Worm (Caenorhabditis elegans) whole organism, L1 larva: Measurements from ENCODE around the gene sbds-1.
A peak's percentile ranks its signal among the peaks of the same experiment; 100 is the strongest.

Experiments
- C04F5.9 ChIP-seq: sonication (generic microtip); optimal IDR thresholded peaks from 2 replicates; lab custom pipeline; 2016; ENCODE audit warnings: missing genetic modification characterization, missing compliant biosample characterization
- C16A3.4 ChIP-seq: fragments of 150-350 bp; optimal IDR thresholded peaks from 2 replicates; lab custom pipeline; 2014; ENCODE audit warnings: missing biosample characterization, missing genetic modification characterization
- Y116A8C.19 ChIP-seq: sonication (generic microtip); optimal IDR thresholded peaks from 2 replicates; lab custom pipeline; 2016; ENCODE audit warnings: missing compliant biosample characterization, missing genetic modification characterization, borderline replicate concordance
- aha-1 ChIP-seq: fragments of 150-350 bp; optimal IDR thresholded peaks from 2 replicates; lab custom pipeline; 2014; ENCODE audit warnings: missing biosample characterization, missing genetic modification characterization
- ama-1 ChIP-seq: fragments of 150-350 bp; optimal IDR thresholded peaks from 2 replicates; lab custom pipeline; 2014
- ceh-63 ChIP-seq: fragments of 200-800 bp; sonication (Bioruptor generic); optimal IDR thresholded peaks from 2 replicates; lab custom pipeline; 2018; ENCODE audit warnings: mild to moderate bottlenecking, missing genetic modification characterization, missing compliant biosample characterization
- ceh-8 ChIP-seq: fragments of 200-800 bp; sonication (Bioruptor generic); optimal IDR thresholded peaks from 2 replicates; lab custom pipeline; 2018; ENCODE audit warnings: mild to moderate bottlenecking, missing genetic modification characterization, moderate library complexity, missing compliant biosample characterization
- ceh-82 ChIP-seq, 3 experiments: fragments of 150-350 bp in 1 of 3; sonication (generic microtip) in 2 of 3; optimal IDR thresholded peaks; 2 replicates each; lab custom pipeline; 2014 to 2017; ENCODE audit warnings: missing biosample characterization in 3 of 3, missing genetic modification characterization in 3 of 3
- ceh-88 ChIP-seq: fragments of 200-800 bp; sonication (Bioruptor generic); IDR thresholded peaks from 2 replicates; pipeline ENCODE4 v1.3.6; 2022; ENCODE audit warnings: missing genetic modification characterization, missing compliant biosample characterization
- dsc-1 ChIP-seq: sonication (generic microtip); optimal IDR thresholded peaks from 2 replicates; lab custom pipeline; 2016; ENCODE audit warnings: mild to moderate bottlenecking, missing genetic modification characterization, missing compliant biosample characterization
- efl-1 ChIP-seq, 4 experiments: fragments of 150-350 bp; optimal IDR thresholded peaks in 3 of 4; peaks in 1 of 4; 1 replicate in 1 of 4; 2 replicates in 3 of 4; lab custom pipeline; 2014; ENCODE audit warnings: missing biosample characterization in 2 of 4, missing genetic modification characterization in 2 of 4, missing genetic modification reagents in 2 of 4
- efl-3 ChIP-seq: fragments of 200-800 bp; sonication (Bioruptor generic); optimal IDR thresholded peaks from 2 replicates; lab custom pipeline; 2018; ENCODE audit warnings: mild to moderate bottlenecking, missing genetic modification characterization, missing compliant biosample characterization
- egl-13 ChIP-seq: sonication (generic microtip); optimal IDR thresholded peaks from 2 replicates; lab custom pipeline; 2016; ENCODE audit warnings: missing genotype, missing genetic modification reagents, missing genetic modification characterization, missing compliant biosample characterization
- egl-27 ChIP-seq, 2 experiments: fragments of 150-350 bp in 1 of 2; sonication (generic microtip); optimal IDR thresholded peaks; 3 replicates each; lab custom pipeline; 2017 to 2018; ENCODE audit warnings: missing biosample characterization in 2 of 2, missing genetic modification characterization in 2 of 2, missing genetic modification reagents in 2 of 2
- elt-2 ChIP-seq: sonication (generic microtip); optimal IDR thresholded peaks from 2 replicates; lab custom pipeline; 2016; ENCODE audit warnings: missing genetic modification characterization, mild to moderate bottlenecking, inconsistent platforms, missing compliant biosample characterization, missing genetic modification reagents
- ets-5 ChIP-seq: fragments of 200-800 bp; sonication (Bioruptor generic); IDR thresholded peaks from 2 replicates; pipeline ENCODE4 v1.3.6; 2022; ENCODE audit warnings: missing genetic modification characterization, missing compliant biosample characterization
- fkh-10 ChIP-seq: sonication (generic microtip); optimal IDR thresholded peaks from 2 replicates; lab custom pipeline; 2017; ENCODE audit warnings: missing biosample characterization, missing genetic modification reagents, missing genetic modification characterization
- fkh-4 ChIP-seq: sonication (generic microtip); optimal IDR thresholded peaks from 2 replicates; lab custom pipeline; 2016; ENCODE audit warnings: missing compliant biosample characterization, missing genetic modification characterization, borderline replicate concordance
- grh-1 ChIP-seq: fragments of 200-800 bp; sonication (Bioruptor generic); IDR thresholded peaks from 2 replicates; pipeline ENCODE4 v1.3.6; 2022; ENCODE audit warnings: missing genetic modification reagents, missing genetic modification characterization, missing compliant biosample characterization
- hlh-17 ChIP-seq: fragments of 200-800 bp; sonication (Bioruptor generic); optimal IDR thresholded peaks from 2 replicates; lab custom pipeline; 2018; ENCODE audit warnings: missing genetic modification characterization, mild to moderate bottlenecking, missing compliant biosample characterization, moderate library complexity, borderline replicate concordance
- hlh-4 ChIP-seq: sonication (generic microtip); optimal IDR thresholded peaks from 2 replicates; lab custom pipeline; 2016; ENCODE audit warnings: mild to moderate bottlenecking, missing genetic modification characterization, missing compliant biosample characterization
- hpl-2 ChIP-seq: fragments of 150-350 bp; optimal IDR thresholded peaks from 2 replicates; lab custom pipeline; 2014; ENCODE audit warnings: missing biosample characterization, missing genetic modification reagents, missing genetic modification characterization
- jun-1 ChIP-seq: fragments of 150-350 bp; optimal IDR thresholded peaks from 2 replicates; lab custom pipeline; 2014; ENCODE audit warnings: missing biosample characterization, missing genetic modification reagents, missing genetic modification characterization
- lin-14 ChIP-seq: fragments of 200-800 bp; sonication (Bioruptor generic); optimal IDR thresholded peaks from 2 replicates; lab custom pipeline; 2018; ENCODE audit warnings: mild to moderate bottlenecking, missing genetic modification characterization, moderate library complexity, missing compliant biosample characterization
- lin-35 ChIP-seq, 2 experiments: fragments of 150-350 bp; optimal IDR thresholded peaks; 2 replicates each; lab custom pipeline; 2014; ENCODE audit warnings: missing biosample characterization in 2 of 2, missing genetic modification characterization in 2 of 2, missing genetic modification reagents in 2 of 2
- lin-39 ChIP-seq: fragments of 150-350 bp; optimal IDR thresholded peaks from 2 replicates; lab custom pipeline; 2014; ENCODE audit warnings: missing biosample characterization, missing genetic modification reagents, missing genetic modification characterization
- lir-3 ChIP-seq: sonication (generic microtip); optimal IDR thresholded peaks from 2 replicates; lab custom pipeline; 2016; ENCODE audit warnings: mild to moderate bottlenecking, missing genetic modification characterization, moderate library complexity, missing compliant biosample characterization; ENCODE audit not compliant: poor library complexity
- lsy-2 ChIP-seq, 2 experiments: fragments of 150-350 bp; optimal IDR thresholded peaks; 2 replicates each; lab custom pipeline; 2014; ENCODE audit warnings: missing biosample characterization in 2 of 2, missing genetic modification characterization in 2 of 2
- mab-9 ChIP-seq: fragments of 200-800 bp; sonication (Bioruptor generic); IDR thresholded peaks from 2 replicates; pipeline ENCODE4 v1.3.6; 2022; ENCODE audit warnings: missing genetic modification reagents, missing genetic modification characterization, missing compliant biosample characterization
- mep-1 ChIP-seq: fragments of 150-350 bp; optimal IDR thresholded peaks from 2 replicates; lab custom pipeline; 2014; ENCODE audit warnings: missing biosample characterization, missing genetic modification characterization
- nhr-11 ChIP-seq: fragments of 150-350 bp; optimal IDR thresholded peaks from 2 replicates; lab custom pipeline; 2014; ENCODE audit warnings: missing biosample characterization, missing genetic modification characterization
- nhr-12 ChIP-seq: sonication (generic microtip); optimal IDR thresholded peaks from 2 replicates; lab custom pipeline; 2017; ENCODE audit warnings: missing biosample characterization, missing genetic modification characterization
- nhr-19 ChIP-seq: fragments of 200-800 bp; sonication (Bioruptor generic); conservative IDR thresholded peaks from 2 replicates; pipeline ENCODE4 v1.3.6; 2022; ENCODE audit warnings: missing genetic modification characterization, missing compliant biosample characterization
- nhr-237 ChIP-seq: fragments of 150-350 bp; optimal IDR thresholded peaks from 2 replicates; lab custom pipeline; 2014; ENCODE audit warnings: missing biosample characterization, missing genetic modification characterization
- nhr-28 ChIP-seq: fragments of 150-350 bp; optimal IDR thresholded peaks from 2 replicates; lab custom pipeline; 2014; ENCODE audit warnings: missing biosample characterization, missing genetic modification characterization
- nhr-47 ChIP-seq: sonication (generic microtip); optimal IDR thresholded peaks from 2 replicates; lab custom pipeline; 2016; ENCODE audit warnings: mild to moderate bottlenecking, missing genetic modification characterization, moderate library complexity, missing compliant biosample characterization
- nhr-76 ChIP-seq: sonication (generic microtip); optimal IDR thresholded peaks from 2 replicates; lab custom pipeline; 2017; ENCODE audit warnings: missing biosample characterization, missing genetic modification characterization
- nhr-85 ChIP-seq: sonication (generic microtip); peaks from one replicate; lab custom pipeline; 2016; ENCODE audit warnings: missing genetic modification characterization, inconsistent platforms, missing compliant biosample characterization
- nhr-90 ChIP-seq: sonication (generic microtip); optimal IDR thresholded peaks from 2 replicates; lab custom pipeline; 2016; ENCODE audit warnings: mild to moderate bottlenecking, missing genetic modification characterization, missing compliant biosample characterization; ENCODE audit not compliant: poor library complexity
- pag-3 ChIP-seq: sonication (generic microtip); optimal IDR thresholded peaks from 2 replicates; lab custom pipeline; 2017; ENCODE audit warnings: missing genetic modification characterization, mild to moderate bottlenecking, missing compliant biosample characterization, antibody characterized with exemption, borderline replicate concordance; ENCODE audit not compliant: insufficient read depth
- pax-3 ChIP-seq: fragments of 200-800 bp; sonication (Bioruptor generic); optimal IDR thresholded peaks from 2 replicates; lab custom pipeline; 2018; ENCODE audit warnings: mild to moderate bottlenecking, missing genetic modification characterization, moderate library complexity, missing compliant biosample characterization
- pqm-1 ChIP-seq: sonication (generic microtip); optimal IDR thresholded peaks from 3 replicates; lab custom pipeline; 2017; ENCODE audit warnings: missing biosample characterization, missing genetic modification characterization
- sptf-1 ChIP-seq: fragments of 150-350 bp; optimal IDR thresholded peaks from 2 replicates; lab custom pipeline; 2014; ENCODE audit warnings: missing biosample characterization, missing genetic modification characterization
- tbx-2 ChIP-seq: sonication (generic microtip); optimal IDR thresholded peaks from 2 replicates; lab custom pipeline; 2016; ENCODE audit warnings: missing genetic modification characterization, missing compliant biosample characterization
- tlp-1 ChIP-seq: fragments of 150-350 bp; optimal IDR thresholded peaks from 2 replicates; lab custom pipeline; 2014; ENCODE audit warnings: missing biosample characterization, missing genetic modification characterization
- unc-30 ChIP-seq: sonication (generic microtip); optimal IDR thresholded peaks from 2 replicates; lab custom pipeline; 2017; ENCODE audit warnings: missing biosample characterization, missing genetic modification characterization
- unc-62 ChIP-seq: fragments of 150-350 bp; optimal IDR thresholded peaks from 2 replicates; lab custom pipeline; 2014; ENCODE audit warnings: missing biosample characterization, missing genetic modification reagents, missing genetic modification characterization
- vab-15 ChIP-seq: sonication (generic microtip); optimal IDR thresholded peaks from 2 replicates; lab custom pipeline; 2017; ENCODE audit warnings: missing genotype, mild to moderate bottlenecking, missing genetic modification characterization, missing compliant biosample characterization
- zag-1 ChIP-seq: fragments of 150-350 bp; optimal IDR thresholded peaks from 2 replicates; lab custom pipeline; 2014; ENCODE audit warnings: missing biosample characterization, missing genetic modification characterization
- zip-4 ChIP-seq: fragments of 200-800 bp; sonication (Bioruptor generic); optimal IDR thresholded peaks from 2 replicates; lab custom pipeline; 2018; ENCODE audit warnings: mild to moderate bottlenecking, missing genetic modification characterization, moderate library complexity, missing compliant biosample characterization
- ztf-11 ChIP-seq, 2 experiments: sonication (generic microtip); optimal IDR thresholded peaks; 2 replicates each; lab custom pipeline; 2016 to 2017; ENCODE audit warnings: missing genetic modification characterization in 2 of 2, missing biosample characterization in 1 of 2, missing compliant biosample characterization in 1 of 2

Gene sbds-1

ce11 chrIII:668303-668893 is 30.2 kb upstream of the sbds-1 start, which contains the start of gene W02B3.3 (continued):
- TF ChIP-seq zip-4 (GFP tag; lab: Kevin White, UChicago) (no peak), fkh-4 (no peak), C04F5.9 (tag; lab: Kevin White, UChicago) (no peak), nhr-12 (tag; lab: Kevin White, UChicago) (no peak), ceh-82 (tag; optimal IDR thresholded peaks at IDR 0.05; lab: Kevin White, UChicago) (peak; percentile 57 to 91 (median 76)), ets-5 (GFP tag; lab: Robert Waterston, UW) (no peak), nhr-11 (tag; lab: Kevin White, UChicago) (no peak), efl-1 (optimal IDR thresholded peaks at IDR 0.05; lab: Kevin White, UChicago) (peak; percentile 42 to 47), efl-1 (GFP tag; optimal IDR thresholded peaks at IDR 0.05 in 1 of 2; lab: Kevin White, UChicago) (no peak), efl-3 (no peak), aha-1 (tag; lab: Kevin White, UChicago) (no peak), hlh-4 (tag; lab: Kevin White, UChicago) (no peak), hlh-17 (GFP tag; lab: Kevin White, UChicago) (no peak), vab-15 (no peak), Y116A8C.19 (no peak), pqm-1 (no peak), pax-3 (tag; lab: Kevin White, UChicago) (no peak), elt-2 (tag; lab: Kevin White, UChicago) (no peak), tlp-1 (tag; lab: Kevin White, UChicago) (no peak), lir-3 (tag; lab: Kevin White, UChicago) (peak; percentile 40), lin-39 (no peak), tbx-2 (peak; percentile 40), nhr-237 (tag; lab: Kevin White, UChicago) (no peak), unc-62 (no peak), egl-13 (tag; lab: Kevin White, UChicago) (peak; percentile 80), nhr-28 (no peak), nhr-90 (no peak), ceh-8 (GFP tag; lab: Kevin White, UChicago) (peak; percentile 48), ama-1 (lab: Kevin White, UChicago) (no peak), nhr-47 (tag; lab: Kevin White, UChicago) (peak; percentile 79), ceh-88 (no peak), ztf-11 (tag; optimal IDR thresholded peaks at IDR 0.05; lab: Kevin White, UChicago) (no peak), lin-14 (GFP tag; lab: Kevin White, UChicago) (peak; percentile 96), jun-1 (tag; lab: Kevin White, UChicago) (peak; percentile 16), zag-1 (tag; lab: Kevin White, UChicago) (no peak), hpl-2 (GFP tag; lab: Kevin White, UChicago) (no peak), ceh-63 (GFP tag; lab: Kevin White, UChicago) (peak; percentile 74), nhr-76 (tag; lab: Kevin White, UChicago) (no peak), unc-30 (tag; lab: Kevin White, UChicago) (no peak), lsy-2 (tag; optimal IDR thresholded peaks at IDR 0.05; lab: Kevin White, UChicago) (peak; percentile 42 to 70), sptf-1 (tag; lab: Kevin White, UChicago) (no peak), fkh-10 (GFP tag; lab: Kevin White, UChicago) (peak; percentile 94), C16A3.4 (tag; lab: Kevin White, UChicago) (peak; percentile 29), egl-27 (tag; optimal IDR thresholded peaks at IDR 0.05; lab: Kevin White, UChicago) (no peak), pag-3 (tag; lab: Kevin White, UChicago) (peak; percentile 70), dsc-1 (tag; lab: Kevin White, UChicago) (peak; percentile 70), grh-1 (no peak), mep-1 (tag; lab: Kevin White, UChicago) (peak; percentile 64), nhr-85 (tag; lab: Kevin White, UChicago) (no peak), nhr-19 (GFP tag; lab: Robert Waterston, UW) (0 out of 2 replicates have a peak, but pooled peaks have one; percentile 9), lin-35 (GFP tag; optimal IDR thresholded peaks at IDR 0.05; lab: Kevin White, UChicago) (peak in 1 of 2 experiments; percentile 27), mab-9 (GFP tag; lab: Robert Waterston, UW) (peak; percentile 40; the same call in 1 of the 2 replicates)
